Fruit fly (Drosophila melanogaster) whole organism, embryonic: ENCODE data around the gene CG3909.
A peak's percentile ranks its signal among the peaks of the same experiment; 100 is the strongest.

Source experiments
- Asciz ChIP-seq: fragments of 200-800 bp; sonication (Bioruptor generic); optimal IDR thresholded peaks from 2 replicates; lab custom pipeline; 2017; ENCODE audit warnings: missing biosample characterization, mild to moderate bottlenecking, missing genetic modification characterization, missing genetic modification reagents
- BEAF-32 ChIP-seq: fragments of 200-800 bp; sonication (Bioruptor generic); optimal IDR thresholded peaks from 3 replicates; lab custom pipeline; 2017; ENCODE audit warnings: missing biosample characterization, missing genetic modification characterization, mild to moderate bottlenecking, moderate library complexity, missing genetic modification reagents
- CG11085 ChIP-seq: fragments of 200-800 bp; sonication (Bioruptor generic); IDR thresholded peaks from 2 replicates; pipeline ENCODE4 v1.3.6; 2022; ENCODE audit warnings: missing biosample characterization, missing genetic modification characterization
- CG12299 ChIP-seq: fragments of 200-800 bp; sonication (Bioruptor generic); optimal IDR thresholded peaks from 2 replicates; lab custom pipeline; 2018; ENCODE audit warnings: missing biosample characterization, mild to moderate bottlenecking, missing genetic modification characterization
- CG12659 ChIP-seq: fragments of 200-800 bp; sonication (Bioruptor generic); optimal IDR thresholded peaks from 3 replicates; lab custom pipeline; 2017; ENCODE audit warnings: mild to moderate bottlenecking, missing biosample characterization, missing genetic modification reagents, missing genetic modification characterization
- CG13296 ChIP-seq: fragments of 200-800 bp; sonication (Bioruptor generic); optimal IDR thresholded peaks from 3 replicates; lab custom pipeline; 2018; ENCODE audit warnings: missing biosample characterization, mild to moderate bottlenecking, missing genetic modification characterization
- CG14710 ChIP-seq: fragments of 200-800 bp; sonication (Bioruptor generic); optimal IDR thresholded peaks from 3 replicates; lab custom pipeline; 2019; ENCODE audit warnings: missing biosample characterization, mild to moderate bottlenecking, missing genetic modification characterization, moderate library complexity
- CG15601 ChIP-seq: fragments of 200-800 bp; sonication (Bioruptor generic); optimal IDR thresholded peaks from 3 replicates; lab custom pipeline; 2019; ENCODE audit warnings: missing biosample characterization, mild to moderate bottlenecking, missing genetic modification characterization, moderate library complexity
- CG16779 ChIP-seq: fragments of 200-800 bp; sonication (Bioruptor generic); IDR thresholded peaks from 2 replicates; pipeline ENCODE4 v1.3.6; 2022; ENCODE audit warnings: missing biosample characterization, missing genetic modification characterization
- CG17186 ChIP-seq: fragments of 200-800 bp; sonication (Bioruptor generic); optimal IDR thresholded peaks from 3 replicates; lab custom pipeline; 2017; ENCODE audit warnings: missing biosample characterization, missing genetic modification reagents, missing genetic modification characterization
- CG17385 ChIP-seq: fragments of 200-800 bp; sonication (Bioruptor generic); optimal IDR thresholded peaks from 3 replicates; lab custom pipeline; 2018; ENCODE audit warnings: missing biosample characterization, mild to moderate bottlenecking, missing genetic modification characterization
- CG1832 ChIP-seq: fragments of 200-800 bp; sonication (Bioruptor generic); optimal IDR thresholded peaks from 2 replicates; lab custom pipeline; 2017; ENCODE audit warnings: missing biosample characterization, mild to moderate bottlenecking, missing genetic modification characterization, inconsistent platforms
- CG2120 ChIP-seq: fragments of 200-800 bp; sonication (Bioruptor generic); optimal IDR thresholded peaks from 3 replicates; lab custom pipeline; 2016; ENCODE audit warnings: missing biosample characterization, missing genetic modification characterization
- CG30403 ChIP-seq: fragments of 200-800 bp; sonication (Bioruptor generic); optimal IDR thresholded peaks from 3 replicates; lab custom pipeline; 2016; ENCODE audit warnings: missing biosample characterization, missing genetic modification characterization
- CG3407 ChIP-seq: fragments of 200-800 bp; sonication (Bioruptor generic); optimal IDR thresholded peaks from 2 replicates; lab custom pipeline; 2018; ENCODE audit warnings: missing biosample characterization, mild to moderate bottlenecking, missing genetic modification characterization
- CG3995 ChIP-seq: fragments of 200-800 bp; sonication (Bioruptor generic); optimal IDR thresholded peaks from 3 replicates; lab custom pipeline; 2016; ENCODE audit warnings: missing biosample characterization, missing genetic modification characterization
- CG8089 ChIP-seq: fragments of 200-800 bp; sonication (Bioruptor generic); optimal IDR thresholded peaks from 3 replicates; lab custom pipeline; 2016; ENCODE audit warnings: missing biosample characterization, missing genetic modification characterization
- CG8290 ChIP-seq, 3 experiments: fragments of 200-800 bp; sonication (Bioruptor generic); optimal IDR thresholded peaks; 2 replicates each; lab custom pipeline; 2016 to 2019; ENCODE audit warnings: missing biosample characterization in 3 of 3, missing genetic modification characterization in 3 of 3, mild to moderate bottlenecking in 2 of 3, moderate library complexity in 1 of 3
- CG8359 ChIP-seq: fragments of 200-800 bp; sonication (Bioruptor generic); optimal IDR thresholded peaks from 2 replicates; lab custom pipeline; 2017; ENCODE audit warnings: missing biosample characterization, mild to moderate bottlenecking, missing genetic modification characterization, borderline replicate concordance
- CoRest ChIP-seq: fragments of 200-800 bp; sonication (Bioruptor generic); optimal IDR thresholded peaks from 3 replicates; lab custom pipeline; 2018; ENCODE audit warnings: missing biosample characterization, mild to moderate bottlenecking, missing genetic modification characterization, moderate library complexity
- Dad ChIP-seq: fragments of 200-800 bp; sonication (Bioruptor generic); optimal IDR thresholded peaks from 3 replicates; lab custom pipeline; 2016; ENCODE audit warnings: missing biosample characterization, missing genetic modification characterization
- Dek ChIP-seq: fragments of 200-800 bp; sonication (Bioruptor generic); optimal IDR thresholded peaks from 3 replicates; lab custom pipeline; 2019; ENCODE audit warnings: missing biosample characterization, mild to moderate bottlenecking, missing genetic modification characterization, moderate library complexity
- Gug ChIP-seq: fragments of 200-800 bp; sonication (Bioruptor generic); IDR thresholded peaks from 4 replicates; pipeline ENCODE4 v1.3.6; 2022; ENCODE audit warnings: missing biosample characterization, missing genetic modification characterization
- H2.0 ChIP-seq: fragments of 200-800 bp; sonication (Bioruptor generic); IDR thresholded peaks from 2 replicates; pipeline ENCODE4 v1.3.6; 2022; ENCODE audit warnings: missing biosample characterization, missing genetic modification characterization
- HmgD ChIP-seq: fragments of 200-800 bp; sonication (Bioruptor generic); optimal IDR thresholded peaks from 3 replicates; lab custom pipeline; 2016; ENCODE audit warnings: missing biosample characterization, missing genetic modification characterization
- Hr39 ChIP-seq: fragments of >200 bp; optimal IDR thresholded peaks from 2 replicates; lab custom pipeline; 2017
- Hr78 ChIP-seq, 2 experiments: fragments of 200-800 bp in 1 of 2; fragments of >200 bp in 1 of 2; sonication (Bioruptor generic) in 1 of 2; optimal IDR thresholded peaks; 2 replicates each; lab custom pipeline; 2017 to 2019; ENCODE audit warnings: missing biosample characterization in 2 of 2, missing genetic modification characterization in 2 of 2, mild to moderate bottlenecking in 1 of 2, moderate library complexity in 1 of 2
- Lhr ChIP-seq: fragments of 200-800 bp; sonication (Bioruptor generic); optimal IDR thresholded peaks from 3 replicates; lab custom pipeline; 2017; ENCODE audit warnings: mild to moderate bottlenecking, missing biosample characterization, missing genetic modification reagents, missing genetic modification characterization
- Lim3 ChIP-seq: fragments of 200-800 bp; sonication (Bioruptor generic); IDR thresholded peaks from 2 replicates; pipeline ENCODE4 v1.3.6; 2022; ENCODE audit warnings: missing biosample characterization, missing genetic modification characterization
- Lpt ChIP-seq: fragments of >200 bp; optimal IDR thresholded peaks from 2 replicates; lab custom pipeline; 2018; ENCODE audit warnings: missing biosample characterization, missing genetic modification characterization
- NK7.1 ChIP-seq: fragments of 200-800 bp; sonication (Bioruptor generic); optimal IDR thresholded peaks from 3 replicates; lab custom pipeline; 2016; ENCODE audit warnings: missing biosample characterization, missing genetic modification characterization
- Nf-YC ChIP-seq: fragments of 200-800 bp; optimal IDR thresholded peaks from 3 replicates; lab custom pipeline; 2019; ENCODE audit warnings: missing biosample characterization, mild to moderate bottlenecking, missing genetic modification characterization, moderate library complexity
- Sox102F ChIP-seq: fragments of 200-800 bp; sonication (Bioruptor generic); optimal IDR thresholded peaks from 2 replicates; lab custom pipeline; 2018; ENCODE audit warnings: missing biosample characterization, mild to moderate bottlenecking, missing genetic modification characterization, moderate library complexity
- Sry-β ChIP-seq: fragments of 200-800 bp; sonication (Bioruptor generic); optimal IDR thresholded peaks from 2 replicates; lab custom pipeline; 2018; ENCODE audit warnings: missing biosample characterization, mild to moderate bottlenecking, missing genetic modification characterization, moderate library complexity
- Tbp ChIP-seq: fragments of >200 bp; optimal IDR thresholded peaks from 2 replicates; lab custom pipeline; 2018; ENCODE audit warnings: missing biosample characterization, missing genetic modification characterization
- ci ChIP-seq: fragments of 200-800 bp; sonication (Bioruptor generic); IDR thresholded peaks from 3 replicates; pipeline ENCODE4 v1.3.6; 2022; ENCODE audit warnings: missing biosample characterization, missing genetic modification characterization
- corto ChIP-seq: fragments of 200-800 bp; sonication (Bioruptor generic); optimal IDR thresholded peaks from 2 replicates; lab custom pipeline; 2016; ENCODE audit warnings: missing biosample characterization, mild to moderate bottlenecking, missing genetic modification characterization, moderate library complexity
- croc ChIP-seq: fragments of 200-800 bp; sonication (Bioruptor generic); conservative IDR thresholded peaks from 3 replicates; pipeline ENCODE4 v1.3.6; 2022; ENCODE audit warnings: missing biosample characterization, missing genetic modification characterization
- fd3F ChIP-seq: fragments of 200-800 bp; sonication (Bioruptor generic); optimal IDR thresholded peaks from 2 replicates; lab custom pipeline; 2018; ENCODE audit warnings: missing biosample characterization, mild to moderate bottlenecking, missing genetic modification characterization, moderate library complexity
- fu2 ChIP-seq: fragments of 200-800 bp; sonication (Bioruptor generic); optimal IDR thresholded peaks from 2 replicates; lab custom pipeline; 2016; ENCODE audit warnings: missing biosample characterization, missing genetic modification characterization
- klu ChIP-seq: fragments of 200-800 bp; sonication (Bioruptor generic); IDR thresholded peaks from 2 replicates; pipeline ENCODE4 v1.3.6; 2022; ENCODE audit warnings: missing biosample characterization, missing genetic modification characterization
- mld ChIP-seq: fragments of 200-800 bp; sonication (Bioruptor generic); IDR thresholded peaks from 3 replicates; pipeline ENCODE4 v1.3.6; 2022; ENCODE audit warnings: missing biosample characterization, missing genetic modification characterization; ENCODE audit not compliant: partially characterized antibody
- odd ChIP-seq: fragments of 200-800 bp; sonication (Bioruptor generic); optimal IDR thresholded peaks from 2 replicates; lab custom pipeline; 2017; ENCODE audit warnings: missing biosample characterization, mild to moderate bottlenecking, missing genetic modification characterization
- org-1 ChIP-seq: fragments of 200-800 bp; sonication (Bioruptor generic); optimal IDR thresholded peaks from 2 replicates; lab custom pipeline; 2017; ENCODE audit warnings: missing biosample characterization, missing genetic modification characterization
- phol ChIP-seq: fragments of 200-800 bp; sonication (Bioruptor generic); optimal IDR thresholded peaks from 3 replicates; lab custom pipeline; 2018; ENCODE audit warnings: missing biosample characterization, mild to moderate bottlenecking, missing genetic modification characterization, moderate library complexity
- prd ChIP-seq, 3 experiments: fragments of >200 bp in 2 of 3; fragments of 200-800 bp in 1 of 3; sonication (Bioruptor generic) in 1 of 3; optimal IDR thresholded peaks in 2 of 3; IDR thresholded peaks in 1 of 3; 2 replicates in 2 of 3; 3 replicates in 1 of 3; pipeline versions ENCODE4 v1.3.6 to Lab custom; 2017 to 2022; ENCODE audit warnings: missing biosample characterization in 1 of 3, missing genetic modification characterization in 1 of 3
- sim ChIP-seq: fragments of 200-800 bp; sonication (Bioruptor generic); IDR thresholded peaks from 2 replicates; pipeline ENCODE4 v1.3.6; 2022; ENCODE audit warnings: missing biosample characterization, missing genetic modification characterization
- tup ChIP-seq: fragments of 200-800 bp; sonication (Bioruptor generic); optimal IDR thresholded peaks from 2 replicates; lab custom pipeline; 2016; ENCODE audit warnings: missing biosample characterization, mild to moderate bottlenecking, missing genetic modification characterization, moderate library complexity
- usp ChIP-seq: fragments of >200 bp; optimal IDR thresholded peaks from 2 replicates; lab custom pipeline; 2017; ENCODE audit warnings: missing biosample characterization, missing genetic modification characterization
- z ChIP-seq: fragments of 200-800 bp; sonication (Bioruptor generic); IDR thresholded peaks from 3 replicates; pipeline ENCODE4 v1.3.6; 2022; ENCODE audit warnings: missing biosample characterization, missing genetic modification characterization
- zf30C ChIP-seq: fragments of 200-800 bp; sonication (Bioruptor generic); optimal IDR thresholded peaks from 3 replicates; lab custom pipeline; 2018; ENCODE audit warnings: missing biosample characterization, mild to moderate bottlenecking, missing genetic modification characterization

Gene CG3909

dm6 chr3R:10076665-10077064 lies 33.6 kb downstream of the CG3909 start:
- TF ChIP-seq CoRest (tag; lab: Kevin White, UChicago): peak; percentile 21
- TF ChIP-seq fd3F (GFP tag; lab: Kevin White, UChicago): no peak
- no peak for TF ChIP-seq H2.0
- TF ChIP-seq CG2120 (GFP tag; lab: Kevin White, UChicago): peak; percentile 6
- TF ChIP-seq CG17385: no peak
- no peak for TF ChIP-seq BEAF-32 (GFP tag; lab: Kevin White, UChicago)
- peak; percentile 100 for TF ChIP-seq CG15601 (tag; lab: Kevin White, UChicago)
- TF ChIP-seq z (GFP tag; lab: Robert Waterston, UW): no peak
- TF ChIP-seq mld (GFP tag; lab: Robert Waterston, UW): no peak
- no peak for TF ChIP-seq CG8290 (GFP tag; optimal IDR thresholded peaks at IDR 0.05; lab: Kevin White, UChicago)
- no peak for TF ChIP-seq CG8290 (tag; optimal IDR thresholded peaks at IDR 0.05; lab: Kevin White, UChicago)
- TF ChIP-seq Lhr (GFP tag; lab: Kevin White, UChicago): peak; percentile 20
- no peak for TF ChIP-seq odd
- peak; percentile 21 for TF ChIP-seq CG12659 (GFP tag; lab: Kevin White, UChicago)
- no peak for TF ChIP-seq usp (GFP tag; lab: Kevin White, UChicago)
- no peak for TF ChIP-seq croc (GFP tag; lab: Robert Waterston, UW)
- TF ChIP-seq org-1 (GFP tag; lab: Kevin White, UChicago): no peak
- TF ChIP-seq Gug (GFP tag; lab: Robert Waterston, UW): no peak
- TF ChIP-seq Nf-YC (tag; lab: Kevin White, UChicago): no peak
- peak; percentile 22 for TF ChIP-seq Dek (tag; lab: Kevin White, UChicago)
- TF ChIP-seq CG30403 (GFP tag; lab: Kevin White, UChicago): no peak
- no peak for TF ChIP-seq CG16779
- TF ChIP-seq Asciz: no peak
- no peak for TF ChIP-seq CG8089
- no peak for TF ChIP-seq CG8359
- TF ChIP-seq Sox102F (GFP tag; lab: Kevin White, UChicago): no peak
- TF ChIP-seq klu: no peak
- TF ChIP-seq CG3407 (GFP tag; lab: Kevin White, UChicago): no peak
- no peak for TF ChIP-seq phol
- no peak for TF ChIP-seq prd (optimal IDR thresholded peaks at IDR 0.05; lab: Kevin White, UChicago)
- no peak for TF ChIP-seq prd (GFP tag; IDR thresholded peaks at IDR 0.05; lab: Robert Waterston, UW)
- no peak for TF ChIP-seq CG13296 (GFP tag; lab: Kevin White, UChicago)
- no peak for TF ChIP-seq corto (GFP tag; lab: Kevin White, UChicago)
- TF ChIP-seq ci (GFP tag; lab: Robert Waterston, UW): no peak
- TF ChIP-seq Sry-β: no peak
- TF ChIP-seq sim (GFP tag; lab: Robert Waterston, UW): no peak
- TF ChIP-seq CG14710: no peak
- no peak for TF ChIP-seq CG17186
- TF ChIP-seq fu2 (GFP tag; lab: Kevin White, UChicago): no peak
- TF ChIP-seq Dad (GFP tag; lab: Kevin White, UChicago): no peak
- TF ChIP-seq NK7.1: no peak
- TF ChIP-seq CG3995: no peak
- no peak for TF ChIP-seq zf30C (GFP tag; lab: Kevin White, UChicago)
- no peak for TF ChIP-seq CG1832 (GFP tag; lab: Kevin White, UChicago)
- no peak for TF ChIP-seq Tbp (GFP tag; lab: Kevin White, UChicago)
- TF ChIP-seq Lpt (GFP tag; lab: Kevin White, UChicago): no peak
- no peak for TF ChIP-seq Hr39 (lab: Kevin White, UChicago)
- TF ChIP-seq CG11085 (GFP tag; lab: Robert Waterston, UW): no peak
- no peak for TF ChIP-seq Hr78 (GFP tag; optimal IDR thresholded peaks at IDR 0.05; lab: Kevin White, UChicago)
- TF ChIP-seq HmgD: no peak
- TF ChIP-seq Lim3 (GFP tag; lab: Robert Waterston, UW): no peak
- TF ChIP-seq CG12299 (tag; lab: Kevin White, UChicago): no peak
- no peak for TF ChIP-seq tup (GFP tag; lab: Kevin White, UChicago)
